Fruit fly (Drosophila melanogaster): Measurements from ENCODE around the gene CG4098.

CG4098 gene

dm6 chr3L:16586989-16587388, 22.2 kb downstream of the CG4098 start, which contains the start of the genes Syx8 and CG32163 (continued):
- peak; percentile 12 for TF ChIP-seq CG2116 (GFP tag; optimal IDR thresholded peaks at IDR 0.05)
- TF ChIP-seq CG6654 (GFP tag; optimal IDR thresholded peaks at IDR 0.05), result no peak
- no peak for TF ChIP-seq Hmx (GFP tag; optimal IDR thresholded peaks at IDR 0.05)
- TF ChIP-seq Max (GFP tag; optimal IDR thresholded peaks at IDR 0.05), result no peak
- TF ChIP-seq knrl (GFP tag; IDR thresholded peaks at IDR 0.05; ENCODE audit: partially characterized antibody), result no peak
- TF ChIP-seq sima (GFP tag; optimal IDR thresholded peaks at IDR 0.05), result no peak
- TF ChIP-seq repo (GFP tag; optimal IDR thresholded peaks at IDR 0.05), result no peak
- no peak for TF ChIP-seq wek (GFP tag; optimal IDR thresholded peaks at IDR 0.05)
- no peak for TF ChIP-seq CG11560 (tag; IDR thresholded peaks at IDR 0.05)
- no peak for TF ChIP-seq bigmax (GFP tag; optimal IDR thresholded peaks at IDR 0.05)
- TF ChIP-seq grn (GFP tag; optimal IDR thresholded peaks at IDR 0.05), result no peak
- no peak for TF ChIP-seq Dref (GFP tag; IDR thresholded peaks at IDR 0.05)
- no peak for TF ChIP-seq CG7987 (GFP tag; optimal IDR thresholded peaks at IDR 0.05)
- no peak for TF ChIP-seq Adf1 (GFP tag; IDR thresholded peaks at IDR 0.05)
- TF ChIP-seq chinmo (GFP tag; IDR thresholded peaks at IDR 0.05; ENCODE audit: partially characterized antibody), result no peak
- no peak for TF ChIP-seq CG17385 (GFP tag; optimal IDR thresholded peaks at IDR 0.05)
- no peak for TF ChIP-seq ssp (GFP tag; IDR thresholded peaks at IDR 0.05)
- TF ChIP-seq tup (GFP tag; optimal IDR thresholded peaks at IDR 0.05), result no peak
- TF ChIP-seq CG11723 (GFP tag; optimal IDR thresholded peaks at IDR 0.05), result no peak
- TF ChIP-seq CG9609 (GFP tag; optimal IDR thresholded peaks at IDR 0.05), result no peak
- TF ChIP-seq CG33557 (GFP tag; optimal IDR thresholded peaks at IDR 0.05), result no peak
- TF ChIP-seq ttk (GFP tag; IDR thresholded peaks at IDR 0.05), result no peak
- TF ChIP-seq HmgZ (tag; optimal IDR thresholded peaks at IDR 0.05), result no peak
- 0 out of 3 replicates have a peak, but pooled peaks have one; percentile 31 for TF ChIP-seq Doc3 (GFP tag; IDR thresholded peaks at IDR 0.05; ENCODE audit: partially characterized antibody)
- TF ChIP-seq ems (GFP tag; optimal IDR thresholded peaks at IDR 0.05), result no peak
- TF ChIP-seq chm (GFP tag; IDR thresholded peaks at IDR 0.05), result no peak
- TF ChIP-seq H2.0 (GFP tag; IDR thresholded peaks at IDR 0.05), result no peak
- TF ChIP-seq fd102C (GFP tag; optimal IDR thresholded peaks at IDR 0.05), result no peak
- no peak for TF ChIP-seq cas (GFP tag; IDR thresholded peaks at IDR 0.05)
- no peak for TF ChIP-seq CG11247 (GFP tag; IDR thresholded peaks at IDR 0.05)
- no peak for TF ChIP-seq ranshi (GFP tag; IDR thresholded peaks at IDR 0.05)
- TF ChIP-seq tgo (GFP tag; IDR thresholded peaks at IDR 0.05), result no peak
- no peak for TF ChIP-seq vvl (GFP tag; IDR thresholded peaks at IDR 0.05)
- no peak for TF ChIP-seq CG3726 (GFP tag; IDR thresholded peaks at IDR 0.05)
- TF ChIP-seq so (GFP tag; IDR thresholded peaks at IDR 0.05), result no peak
- TF ChIP-seq dysf (GFP tag; IDR thresholded peaks at IDR 0.05), result no peak
- TF ChIP-seq Nf-YA (GFP tag; IDR thresholded peaks at IDR 0.05), result no peak
- TF ChIP-seq Hey (tag; optimal IDR thresholded peaks at IDR 0.05), result no peak
- TF ChIP-seq CG6791 (GFP tag; IDR thresholded peaks at IDR 0.05; ENCODE audit: partially characterized antibody), result no peak
- TF ChIP-seq Fer1 (GFP tag; optimal IDR thresholded peaks at IDR 0.05), result no peak
- no peak for TF ChIP-seq sim (GFP tag; IDR thresholded peaks at IDR 0.05)
- no peak for TF ChIP-seq pnt (GFP tag; optimal IDR thresholded peaks at IDR 0.05)
- peak; percentile 10 for TF ChIP-seq Dp (GFP tag; optimal IDR thresholded peaks at IDR 0.05)
- peak; percentile 51 for TF ChIP-seq CG15514 (GFP tag; optimal IDR thresholded peaks at IDR 0.05)
- TF ChIP-seq CG3995 (GFP tag; optimal IDR thresholded peaks at IDR 0.05), result peak; percentile 91
- no peak for TF ChIP-seq CG4707 (GFP tag; optimal IDR thresholded peaks at IDR 0.05)
- TF ChIP-seq NC2β (GFP tag; optimal IDR thresholded peaks at IDR 0.05), result no peak
- TF ChIP-seq CG12769 (tag; optimal IDR thresholded peaks at IDR 0.05), result no peak
- TF ChIP-seq Nf-YC (tag; optimal IDR thresholded peaks at IDR 0.05), result no peak
- no peak for TF ChIP-seq CG8290 (GFP tag; optimal IDR thresholded peaks at IDR 0.05)
- peak in 1 of 2 experiments; percentile 26 for TF ChIP-seq CG8290 (tag; optimal IDR thresholded peaks at IDR 0.05)
- TF ChIP-seq CG15269 (tag; optimal IDR thresholded peaks at IDR 0.05), result no peak
- no peak for TF ChIP-seq CG14441 (GFP tag; IDR thresholded peaks at IDR 0.05)
